Worm (Caenorhabditis elegans): ENCODE results near the gene nhr-123.

Gene nhr-123

ce11 chrV:486684-487083 is 35.4 kb downstream of the nhr-123 start, which contains the start of gene nhr-211:
nhr-211 (plus strand) TSS chrV:486984.
- TF ChIP-seq efl-1 (GFP tag; optimal IDR thresholded peaks at IDR 0.05) (no peak), nfya-2 (GFP tag; IDR thresholded peaks at IDR 0.05) (no peak), let-607 (tag; optimal IDR thresholded peaks at IDR 0.05) (no peak), sea-2 (GFP tag; IDR thresholded peaks at IDR 0.05) (no peak), T07F8.4 (tag; optimal IDR thresholded peaks at IDR 0.05) (no peak), rcor-1 (GFP tag; IDR thresholded peaks at IDR 0.05) (no peak), madf-3 (GFP tag; IDR thresholded peaks at IDR 0.05) (no peak), akir-1 (GFP tag; optimal IDR thresholded peaks at IDR 0.05) (no peak), snpc-3.4 (tag; optimal IDR thresholded peaks at IDR 0.05) (no peak), F52B5.7 (tag; optimal IDR thresholded peaks at IDR 0.05) (no peak), zim-3 (tag; optimal IDR thresholded peaks at IDR 0.05) (no peak), hrde-1 (tag; optimal IDR thresholded peaks at IDR 0.05; ENCODE audit: borderline replicate concordance) (no peak), T26A5.8 (tag; optimal IDR thresholded peaks at IDR 0.05) (no peak), F49E8.2 (tag; optimal IDR thresholded peaks at IDR 0.05; ENCODE audit: insufficient read depth) (no peak), let-526 (GFP tag; IDR thresholded peaks at IDR 0.05) (no peak), ama-1 (optimal IDR thresholded peaks at IDR 0.05) (no peak), ama-1 (GFP tag; optimal IDR thresholded peaks at IDR 0.05) (no peak), F10E7.11 (tag; optimal IDR thresholded peaks at IDR 0.05) (no peak), B0035.1 (tag; optimal IDR thresholded peaks at IDR 0.05) (no peak)

- TF ChIP-seq hmg-1.2 (GFP tag; IDR thresholded peaks at IDR 0.05): peak; percentile 13; the same call in 1 of the 2 replicates
- TF ChIP-seq zfh-2 (GFP tag; conservative IDR thresholded peaks at IDR 0.05): peak; percentile 58
- TF ChIP-seq B0261.1 (tag; optimal IDR thresholded peaks at IDR 0.05): no peak
- TF ChIP-seq snpc-4 (GFP tag; optimal IDR thresholded peaks at IDR 0.05): no peak
- TF ChIP-seq snpc-4 (tag; optimal IDR thresholded peaks at IDR 0.05): peak in 2 of 4 experiments; percentile 57 to 72
- TF ChIP-seq mes-4 (tag; optimal IDR thresholded peaks at IDR 0.05): no peak
- no peak for TF ChIP-seq ZK185.1 (tag; optimal IDR thresholded peaks at IDR 0.05; ENCODE audit: poor library complexity, severe bottlenecking)
- no peak for TF ChIP-seq B0336.3 (GFP tag; IDR thresholded peaks at IDR 0.05)
- no peak for TF ChIP-seq ztf-28 (GFP tag; IDR thresholded peaks at IDR 0.05)
- TF ChIP-seq egl-44 (GFP tag; IDR thresholded peaks at IDR 0.05): no peak
- TF ChIP-seq sea-2 (GFP tag; IDR thresholded peaks at IDR 0.05): no peak
- no peak for TF ChIP-seq ztf-3 (GFP tag; optimal IDR thresholded peaks at IDR 0.05)
Measured at ce11 chrV:487980-488379, 36.7 kb downstream of the nhr-123 start.

ce11 chrV:489320-489719 is 38.1 kb downstream of the nhr-123 start, which contains the start of gene nhr-106:
nhr-106 (plus strand) TSS chrV:489620.
- TF ChIP-seq ekl-4 (GFP tag; IDR thresholded peaks at IDR 0.05): no peak
- no peak for TF ChIP-seq F37B4.10 (GFP tag; IDR thresholded peaks at IDR 0.05)
- TF ChIP-seq nhr-80 (tag; optimal IDR thresholded peaks at IDR 0.05): peak; percentile 27
- no peak for TF ChIP-seq bed-1 (GFP tag; IDR thresholded peaks at IDR 0.05)
- no peak for TF ChIP-seq ztf-3 (GFP tag; optimal IDR thresholded peaks at IDR 0.05)
- TF ChIP-seq ZK185.1 (tag; optimal IDR thresholded peaks at IDR 0.05; ENCODE audit: poor library complexity, severe bottlenecking): no peak

DNA sequence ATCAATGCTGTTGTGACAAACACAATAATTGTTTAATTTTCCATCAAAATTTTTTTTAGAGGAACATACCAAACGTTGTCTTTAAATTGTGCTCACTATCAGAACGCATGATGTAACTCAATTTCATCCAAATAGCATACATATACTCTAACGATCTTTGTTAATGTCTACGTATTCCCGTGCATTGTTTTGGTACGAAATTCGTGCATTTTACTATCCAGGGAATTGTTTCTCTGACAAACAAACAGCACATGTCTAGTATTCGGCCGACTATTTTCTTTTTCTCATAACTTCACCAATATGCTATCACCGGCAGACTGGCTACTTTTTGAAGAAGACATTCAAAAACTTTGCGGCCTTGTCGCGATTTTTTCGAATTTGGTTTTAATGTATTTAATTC is 40.2 kb downstream of the nhr-123 start, which contains the start of gene str-196:
Gene str-196 (plus strand): TSS at position 301 of the 400 bp plus-strand sequence.
- no peak for TF ChIP-seq zfh-2 (GFP tag; conservative IDR thresholded peaks at IDR 0.05)
- no peak for TF ChIP-seq ccch-3 (GFP tag; optimal IDR thresholded peaks at IDR 0.05)
- TF ChIP-seq lin-40 (tag; optimal IDR thresholded peaks at IDR 0.05): no peak
- no peak for TF ChIP-seq F52B5.7 (tag; optimal IDR thresholded peaks at IDR 0.05)
- TF ChIP-seq nhr-90 (tag; optimal IDR thresholded peaks at IDR 0.05): no peak
- no peak for TF ChIP-seq lsl-1 (GFP tag; optimal IDR thresholded peaks at IDR 0.05)
- TF ChIP-seq hmg-20 (GFP tag; IDR thresholded peaks at IDR 0.05): no peak
- TF ChIP-seq ztf-22 (GFP tag; optimal IDR thresholded peaks at IDR 0.05): no peak
- no peak for TF ChIP-seq lsy-27 (tag; optimal IDR thresholded peaks at IDR 0.05; ENCODE audit: borderline replicate concordance, insufficient read depth)
- TF ChIP-seq hlh-26 (GFP tag; conservative IDR thresholded peaks at IDR 0.05): no peak
- no peak for TF ChIP-seq ZK185.1 (tag; optimal IDR thresholded peaks at IDR 0.05; ENCODE audit: poor library complexity, severe bottlenecking)
- TF ChIP-seq fkh-3 (tag; optimal IDR thresholded peaks at IDR 0.05): no peak
- TF ChIP-seq snpc-3.4 (tag; optimal IDR thresholded peaks at IDR 0.05): no peak
- TF ChIP-seq rpc-1 (optimal IDR thresholded peaks at IDR 0.05): no peak
- no peak for TF ChIP-seq rpc-1 (tag; optimal IDR thresholded peaks at IDR 0.05)
- no peak for TF ChIP-seq hrde-1 (tag; optimal IDR thresholded peaks at IDR 0.05; ENCODE audit: borderline replicate concordance)

Data from whole organism, young adult.